Worm (Caenorhabditis elegans) whole organism, L2 larva: ENCODE results near the gene Y71H2B.11.
A peak's percentile ranks its signal among the peaks of the same experiment; 100 is the strongest.

Source experiments
- F13H6.1 ChIP-seq: sonication (generic microtip); optimal IDR thresholded peaks from 2 replicates; lab custom pipeline; 2016; ENCODE audit warnings: missing genetic modification characterization, missing compliant biosample characterization
- ZK546.5 ChIP-seq: sonication (generic microtip); optimal IDR thresholded peaks from 2 replicates; lab custom pipeline; 2017; ENCODE audit warnings: missing biosample characterization, missing genetic modification characterization
- alr-1 ChIP-seq: fragments of 150-350 bp; optimal IDR thresholded peaks from 2 replicates; lab custom pipeline; 2014; ENCODE audit warnings: missing biosample characterization, missing genetic modification characterization
- ama-1 ChIP-seq: fragments of 150-350 bp; optimal IDR thresholded peaks from 2 replicates; lab custom pipeline; 2018; ENCODE audit warnings: inconsistent platforms
- mab-5 ChIP-seq: fragments of 150-350 bp; optimal IDR thresholded peaks from 2 replicates; lab custom pipeline; 2014; ENCODE audit warnings: missing biosample characterization, missing genetic modification characterization
- nhr-11 ChIP-seq: fragments of 150-350 bp; optimal IDR thresholded peaks from 2 replicates; lab custom pipeline; 2014; ENCODE audit warnings: missing biosample characterization, missing genetic modification characterization
- nhr-12 ChIP-seq: fragments of 150-350 bp; optimal IDR thresholded peaks from 2 replicates; lab custom pipeline; 2014; ENCODE audit warnings: missing biosample characterization, missing genetic modification characterization
- nhr-77 ChIP-seq: fragments of 150-350 bp; optimal IDR thresholded peaks from 2 replicates; lab custom pipeline; 2014; ENCODE audit warnings: missing biosample characterization, missing genetic modification characterization
- peb-1 ChIP-seq: fragments of 150-350 bp; optimal IDR thresholded peaks from 2 replicates; lab custom pipeline; 2014; ENCODE audit warnings: missing biosample characterization, missing genetic modification characterization
- sma-9 ChIP-seq, 2 experiments: fragments of 150-350 bp in 1 of 2; sonication (generic microtip) in 1 of 2; optimal IDR thresholded peaks; 2 replicates each; lab custom pipeline; 2014 to 2016; ENCODE audit warnings: missing genetic modification characterization in 2 of 2, mild to moderate bottlenecking in 1 of 2, missing biosample characterization in 1 of 2, missing compliant biosample characterization in 1 of 2, missing genetic modification reagents in 1 of 2, moderate library complexity in 1 of 2
- snpc-4 ChIP-seq: fragments of 150-350 bp; optimal IDR thresholded peaks from 2 replicates; lab custom pipeline; 2014; ENCODE audit warnings: missing biosample characterization, missing genetic modification characterization
- unc-62 ChIP-seq: fragments of 150-350 bp; optimal IDR thresholded peaks from 2 replicates; lab custom pipeline; 2014; ENCODE audit warnings: missing biosample characterization, missing genetic modification reagents, missing genetic modification characterization
- zag-1 ChIP-seq: fragments of 150-350 bp; optimal IDR thresholded peaks from 2 replicates; lab custom pipeline; 2014; ENCODE audit warnings: missing biosample characterization, missing genetic modification characterization
- ztf-11 ChIP-seq: sonication (generic microtip); optimal IDR thresholded peaks from 2 replicates; lab custom pipeline; 2017; ENCODE audit warnings: missing biosample characterization, missing genetic modification characterization

- no peak for TF ChIP-seq zag-1 (tag; lab: Kevin White, UChicago)
- TF ChIP-seq snpc-4 (tag; lab: Kevin White, UChicago), result no peak
- no peak for TF ChIP-seq nhr-77 (tag; lab: Kevin White, UChicago)
- TF ChIP-seq F13H6.1 (tag; lab: Kevin White, UChicago), result no peak
- no peak for TF ChIP-seq peb-1 (tag; lab: Kevin White, UChicago)
- TF ChIP-seq ama-1 (lab: Kevin White, UChicago), result no peak
- TF ChIP-seq alr-1, result no peak
- no peak for TF ChIP-seq unc-62 (GFP tag; lab: Kevin White, UChicago)
- TF ChIP-seq mab-5 (tag; lab: Kevin White, UChicago), result no peak
- no peak for TF ChIP-seq nhr-11 (tag; lab: Kevin White, UChicago)
- no peak for TF ChIP-seq ztf-11
- TF ChIP-seq ZK546.5, result no peak
- peak; percentile 37 for TF ChIP-seq sma-9 (GFP tag; optimal IDR thresholded peaks at IDR 0.05; lab: Kevin White, UChicago)
- no peak for TF ChIP-seq sma-9 (tag; optimal IDR thresholded peaks at IDR 0.05; lab: Kevin White, UChicago)
- no peak for TF ChIP-seq nhr-12 (tag; lab: Kevin White, UChicago)
These were observed 43.6 kb downstream of the Y71H2B.11 start for ce11 chrIII:2647194-2647925.
